Fruit fly (Drosophila melanogaster) whole organism: ENCODE results near the gene CG34161.

Source experiments
- EcR ChIP-seq, 2 experiments: fragments of >200 bp; optimal IDR thresholded peaks; 2 replicates each; lab custom pipeline; 2017; ENCODE audit warnings: missing biosample characterization in 2 of 2, missing genetic modification characterization in 2 of 2, missing genetic modification reagents in 2 of 2
- psq ChIP-seq: fragments of >200 bp; optimal IDR thresholded peaks from 2 replicates; lab custom pipeline; 2017
- usp ChIP-seq: fragments of >200 bp; optimal IDR thresholded peaks from 2 replicates; lab custom pipeline; 2017; ENCODE audit warnings: missing biosample characterization, missing genetic modification characterization, mixed read lengths

dm6 chr2L:10543992-10544391 is 37.5 kb downstream of the CG34161 start:
- TF ChIP-seq usp (no peak), EcR (GFP tag; optimal IDR thresholded peaks at IDR 0.05; lab: Kevin White, UChicago) (no peak), psq (lab: Kevin White, UChicago) (no peak)
